Fruit fly (Drosophila melanogaster) S2 (cell line): Measurements from ENCODE around the gene CG31064.

Experiments used
- CG8478 ChIP-seq: fragments of >200 bp; optimal IDR thresholded peaks from 2 replicates; lab custom pipeline; 2018
- CTCF ChIP-seq, 2 experiments: fragments of >200 bp; optimal IDR thresholded peaks; 2 replicates each; lab custom pipeline; 2018

CG31064 gene

DNA sequence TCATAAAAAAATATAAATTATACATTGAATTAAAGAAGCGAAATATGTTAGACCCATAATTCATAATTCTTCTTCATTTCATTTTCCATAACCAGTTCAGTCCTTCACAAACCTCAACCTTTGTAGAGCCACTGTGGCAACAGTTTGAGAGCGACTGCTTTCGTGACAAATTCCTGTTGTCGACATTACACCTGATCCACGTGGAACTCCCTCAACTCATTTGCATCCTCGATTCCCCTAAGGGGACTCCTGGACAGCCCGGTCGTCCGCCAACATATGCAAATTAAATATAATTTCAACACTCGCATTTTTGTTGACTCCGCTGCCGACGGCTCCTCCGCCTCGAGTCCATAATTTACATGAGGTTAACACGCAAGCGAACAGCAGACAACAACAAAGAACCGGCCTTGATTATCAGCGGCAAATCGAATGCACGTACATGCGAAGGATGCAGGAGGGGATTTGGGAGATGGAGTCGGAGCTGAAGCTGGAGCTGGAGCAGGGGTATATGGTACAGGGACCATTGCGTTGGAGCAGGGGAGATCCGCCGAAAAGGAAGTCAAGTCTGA, 12.7 kb downstream of the CG31064 start:
- no peak for TF ChIP-seq CG8478 (lab: Kevin White, UChicago)
- TF ChIP-seq CTCF (optimal IDR thresholded peaks at IDR 0.05; lab: Kevin White, UChicago), result no peak

DNA sequence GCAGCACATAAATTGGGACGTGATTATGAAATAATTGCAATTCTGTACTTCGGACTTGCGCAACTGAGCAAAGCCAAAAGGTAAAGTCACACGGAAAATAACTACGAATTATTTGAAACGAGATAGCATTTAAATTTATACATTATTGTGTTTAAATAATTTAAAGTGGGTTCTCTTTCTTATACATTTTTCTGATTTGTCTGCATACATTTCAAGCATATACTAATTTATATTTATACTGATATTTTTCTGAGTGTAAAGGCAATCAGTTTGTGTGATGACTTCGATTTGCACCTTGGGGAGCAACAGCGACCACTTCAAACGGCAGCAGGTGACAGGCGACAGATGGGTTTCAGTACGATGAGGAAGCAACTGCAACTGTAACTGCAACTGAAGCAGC, 13.4 kb downstream of the CG31064 start:
- no peak for TF ChIP-seq CG8478 (lab: Kevin White, UChicago)
- no peak for TF ChIP-seq CTCF (optimal IDR thresholded peaks at IDR 0.05; lab: Kevin White, UChicago)

dm6 chr3R:27224727-27225126, 14.2 kb downstream of the CG31064 start:
- TF ChIP-seq CTCF (optimal IDR thresholded peaks at IDR 0.05; lab: Kevin White, UChicago) (no peak), CG8478 (lab: Kevin White, UChicago) (no peak)

dm6 chr3R:27223012-27223411, 15.9 kb downstream of the CG31064 start:
- no peak for TF ChIP-seq CG8478 (lab: Kevin White, UChicago)
- TF ChIP-seq CTCF (optimal IDR thresholded peaks at IDR 0.05; lab: Kevin White, UChicago), result no peak

DNA sequence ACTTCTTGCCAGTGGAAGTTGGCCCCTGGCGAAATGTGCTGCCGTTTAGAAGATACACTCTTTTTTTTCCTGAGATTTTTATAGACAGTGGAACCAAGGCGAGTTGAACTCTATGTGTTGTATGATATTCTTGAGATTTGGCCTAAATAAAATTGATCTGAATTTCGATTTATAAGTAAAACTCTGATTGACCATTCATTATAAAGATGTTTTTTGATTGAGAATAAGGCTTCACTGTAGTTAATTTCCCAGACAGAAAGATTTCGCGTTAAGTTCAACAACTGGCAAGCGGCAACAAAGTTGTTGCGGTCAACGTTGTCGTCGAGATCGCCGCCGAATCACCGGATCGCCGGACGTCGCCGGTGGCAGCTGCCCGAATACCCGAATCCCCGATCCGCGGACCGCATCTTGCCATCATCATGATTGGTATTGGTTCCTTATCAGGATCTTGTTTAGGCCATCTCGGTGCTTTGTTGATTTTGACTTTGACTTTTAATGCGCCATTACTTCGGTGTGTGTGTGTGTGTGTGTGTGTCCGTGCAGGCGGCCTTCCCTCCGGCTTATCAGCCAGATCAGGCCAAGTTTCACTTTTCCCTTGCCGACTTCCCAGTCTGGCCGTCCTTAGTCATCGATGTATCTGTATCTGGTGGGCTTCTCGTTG, 16.7 kb downstream of the CG31064 start:
- no peak for TF ChIP-seq CTCF (optimal IDR thresholded peaks at IDR 0.05; lab: Kevin White, UChicago)
- no peak for TF ChIP-seq CG8478 (lab: Kevin White, UChicago)

DNA sequence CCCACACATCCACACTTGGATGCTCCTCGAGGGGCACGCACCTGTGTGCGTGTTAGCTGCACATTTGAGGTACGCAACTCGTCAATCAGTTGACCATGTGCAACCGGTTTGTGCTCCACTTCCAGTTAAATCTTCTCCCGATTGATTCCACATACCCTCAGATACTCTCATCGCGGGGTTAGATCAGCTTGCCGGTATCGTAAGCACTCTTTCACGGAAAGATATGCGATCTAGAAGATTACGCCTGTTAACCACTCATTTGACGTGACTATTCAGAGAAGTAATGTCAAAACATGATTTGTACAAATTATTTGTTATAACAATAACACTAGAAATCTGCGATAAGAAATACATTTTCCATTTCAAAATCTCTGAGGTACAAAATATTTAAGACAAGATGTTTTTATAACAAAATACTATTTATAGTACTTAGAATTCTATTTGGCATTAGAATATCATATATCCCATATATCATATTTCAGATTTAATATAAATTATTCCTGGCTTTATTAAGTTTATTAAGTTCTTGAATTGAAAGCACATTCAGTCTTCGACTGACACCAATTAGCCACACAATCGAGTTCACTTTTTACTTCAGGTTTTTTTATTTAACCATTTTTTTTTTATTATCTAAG, 17.9 kb downstream of the CG31064 start:
- TF ChIP-seq CG8478 (lab: Kevin White, UChicago) (no peak), CTCF (optimal IDR thresholded peaks at IDR 0.05; lab: Kevin White, UChicago) (no peak)

dm6 chr3R:27218814-27219213, 20.1 kb downstream of the CG31064 start:
- TF ChIP-seq CG8478 (lab: Kevin White, UChicago), result no peak
- no peak for TF ChIP-seq CTCF (optimal IDR thresholded peaks at IDR 0.05; lab: Kevin White, UChicago)

DNA sequence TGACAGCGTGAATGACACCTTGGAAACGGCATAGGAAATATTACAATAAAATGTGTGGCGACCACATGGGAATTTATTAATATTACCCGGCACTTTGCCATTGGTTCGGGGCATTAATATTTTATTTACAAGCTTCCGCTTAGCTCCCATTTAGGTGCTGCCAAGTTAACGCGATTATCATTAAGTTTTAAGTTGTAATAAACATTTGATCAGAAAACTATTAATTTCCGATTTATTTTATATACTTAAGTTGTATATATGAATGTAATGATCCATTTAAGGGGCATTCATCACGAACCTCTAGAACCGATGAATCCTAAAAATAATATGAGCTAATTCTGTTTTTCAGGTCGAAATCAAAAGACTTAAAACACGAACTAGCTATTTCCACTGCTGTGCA, 20.6 kb downstream of the CG31064 start:
- TF ChIP-seq CG8478 (lab: Kevin White, UChicago) (no peak), CTCF (optimal IDR thresholded peaks at IDR 0.05; lab: Kevin White, UChicago) (no peak)

- TF ChIP-seq CG8478 (lab: Kevin White, UChicago) (no peak), CTCF (optimal IDR thresholded peaks at IDR 0.05; lab: Kevin White, UChicago) (no peak)
Observed at dm6 chr3R:27217465-27218059, 21.3 kb downstream of the CG31064 start.

DNA sequence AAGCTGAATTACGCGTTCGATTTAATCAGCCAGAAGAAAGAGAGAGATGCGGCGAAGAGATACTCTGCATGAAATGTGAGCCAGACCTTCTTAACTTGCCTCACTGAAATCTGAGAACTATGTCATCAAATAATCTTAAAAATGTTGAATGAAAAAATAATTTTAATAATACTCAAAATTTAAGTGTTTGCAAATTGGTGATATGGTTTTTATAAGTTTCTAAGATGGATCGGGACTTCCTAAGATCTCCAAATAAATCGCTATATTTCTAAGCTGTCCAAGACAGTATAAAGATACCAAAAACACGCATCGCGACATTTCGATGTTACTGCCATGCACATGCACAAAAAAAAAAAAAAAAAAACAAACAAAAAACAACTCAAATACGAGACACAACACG, 23.9 kb downstream of the CG31064 start:
- no peak for TF ChIP-seq CG8478 (lab: Kevin White, UChicago)
- no peak for TF ChIP-seq CTCF (optimal IDR thresholded peaks at IDR 0.05; lab: Kevin White, UChicago)

- no peak for TF ChIP-seq CG8478 (lab: Kevin White, UChicago)
- TF ChIP-seq CTCF (optimal IDR thresholded peaks at IDR 0.05; lab: Kevin White, UChicago), result no peak
Observed at dm6 chr3R:27212979-27213580, 25.8 kb downstream of the CG31064 start.

dm6 chr3R:27209561-27210275, 29.2 kb downstream of the CG31064 start:
- no peak for TF ChIP-seq CTCF (optimal IDR thresholded peaks at IDR 0.05; lab: Kevin White, UChicago)
- TF ChIP-seq CG8478 (lab: Kevin White, UChicago), result no peak

DNA sequence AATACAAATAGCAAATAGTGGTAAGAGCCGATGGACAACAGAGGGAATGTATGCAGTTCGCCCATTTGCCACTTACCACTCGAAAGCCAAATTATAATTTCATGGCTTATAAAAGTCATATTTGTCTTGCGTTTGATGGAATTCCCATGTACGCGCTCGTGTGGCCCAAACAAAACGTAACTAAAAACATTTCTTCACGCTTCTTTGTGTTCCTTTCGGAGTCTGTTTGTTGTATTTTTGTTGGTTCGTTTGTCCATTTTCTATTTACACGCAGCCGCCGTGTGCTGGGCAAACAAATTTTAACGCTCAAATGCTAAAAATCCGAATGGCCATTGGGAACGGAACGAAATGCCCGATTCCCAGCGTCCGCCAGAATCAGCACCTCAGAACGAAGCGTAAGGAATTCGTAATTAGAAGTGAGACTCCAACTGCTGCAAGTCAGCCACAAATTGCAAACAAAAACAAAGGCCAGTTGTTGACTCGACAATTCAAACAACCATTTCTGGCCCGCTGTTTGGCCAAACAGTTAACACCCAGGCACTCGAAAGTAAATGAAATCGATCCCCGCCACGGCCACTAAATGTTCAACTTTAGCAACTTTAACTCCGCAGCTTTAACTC, 30.1 kb downstream of the CG31064 start:
- no peak for TF ChIP-seq CTCF (optimal IDR thresholded peaks at IDR 0.05; lab: Kevin White, UChicago)
- no peak for TF ChIP-seq CG8478 (lab: Kevin White, UChicago)
